Worm (Caenorhabditis elegans): ENCODE results near the gene mrps-12.
"Not testable (repeated sequence)": the region's sequence is repeated elsewhere in the genome, so short reads cannot be mapped to it uniquely, and the experiment has no call there.

- not testable (repeated sequence) for TF ChIP-seq ceh-90 (tag; optimal IDR thresholded peaks at IDR 0.05); C04F5.9 (tag; optimal IDR thresholded peaks at IDR 0.05); pag-3 (tag; optimal IDR thresholded peaks at IDR 0.05; ENCODE audit: borderline replicate concordance, insufficient read depth)
Observed at ce11 chrV:20795374-20795773, 42.5 kb upstream of the mrps-12 start.
